Fruit fly (Drosophila melanogaster): ENCODE data around the gene elfless.

elfless gene

DNA sequence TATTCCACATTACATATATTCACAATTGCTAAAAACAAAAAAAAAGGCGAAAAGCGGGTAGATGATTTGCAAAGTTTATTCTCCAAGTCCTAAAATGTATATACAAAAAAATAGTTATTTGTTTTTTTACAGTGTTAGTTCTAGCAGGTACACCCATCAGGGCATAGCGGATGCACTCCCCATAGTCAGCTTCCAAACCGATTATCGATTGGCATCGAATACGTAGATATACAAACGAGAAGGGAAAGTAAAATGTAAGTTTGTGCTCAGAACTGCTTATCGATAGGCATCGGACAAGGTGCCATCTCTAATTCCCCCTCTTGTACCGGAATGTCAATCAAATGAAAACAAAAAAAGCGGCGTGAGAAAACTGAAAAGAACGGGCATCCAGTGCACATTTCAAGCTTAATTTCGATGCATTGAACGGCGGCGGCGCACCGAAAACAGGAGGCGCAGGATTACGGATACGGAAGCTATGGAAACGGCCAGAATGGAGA, 48.2 kb downstream of the elfless start, which contains the start of gene CG5674:
Gene CG5674 (plus strand): TSS at position 309 of the 497 bp plus-strand sequence.
- no peak for TF ChIP-seq CG9705 (GFP tag; optimal IDR thresholded peaks at IDR 0.05)
- TF ChIP-seq GATAd (GFP tag; optimal IDR thresholded peaks at IDR 0.05): no peak
- peak; percentile 85 for TF ChIP-seq jim (GFP tag; optimal IDR thresholded peaks at IDR 0.05)
- peak; percentile 26 for TF ChIP-seq fru (GFP tag; optimal IDR thresholded peaks at IDR 0.05)
- peak; percentile 26 for TF ChIP-seq Hr83 (GFP tag; optimal IDR thresholded peaks at IDR 0.05; ENCODE audit: poor library complexity, severe bottlenecking)
- no peak for TF ChIP-seq pan (optimal IDR thresholded peaks at IDR 0.05)
- no peak for TF ChIP-seq ey (GFP tag; optimal IDR thresholded peaks at IDR 0.05)
- TF ChIP-seq Hr78 (GFP tag; optimal IDR thresholded peaks at IDR 0.05): no peak
- no peak for TF ChIP-seq Hnf4 (GFP tag; optimal IDR thresholded peaks at IDR 0.05)
- TF ChIP-seq tai (GFP tag; optimal IDR thresholded peaks at IDR 0.05): no peak
- no peak for TF ChIP-seq Rel (GFP tag; optimal IDR thresholded peaks at IDR 0.05)
- TF ChIP-seq Rel (tag; optimal IDR thresholded peaks at IDR 0.05): no peak
- TF ChIP-seq Jra (GFP tag; optimal IDR thresholded peaks at IDR 0.05): no peak
- peak; percentile 23 for TF ChIP-seq sv (GFP tag; optimal IDR thresholded peaks at IDR 0.05)
- peak; percentile 32 for TF ChIP-seq rgr (GFP tag; optimal IDR thresholded peaks at IDR 0.05)
- TF ChIP-seq br (GFP tag; optimal IDR thresholded peaks at IDR 0.05): no peak
- peak; percentile 2 for TF ChIP-seq Myc (optimal IDR thresholded peaks at IDR 0.05)

DNA sequence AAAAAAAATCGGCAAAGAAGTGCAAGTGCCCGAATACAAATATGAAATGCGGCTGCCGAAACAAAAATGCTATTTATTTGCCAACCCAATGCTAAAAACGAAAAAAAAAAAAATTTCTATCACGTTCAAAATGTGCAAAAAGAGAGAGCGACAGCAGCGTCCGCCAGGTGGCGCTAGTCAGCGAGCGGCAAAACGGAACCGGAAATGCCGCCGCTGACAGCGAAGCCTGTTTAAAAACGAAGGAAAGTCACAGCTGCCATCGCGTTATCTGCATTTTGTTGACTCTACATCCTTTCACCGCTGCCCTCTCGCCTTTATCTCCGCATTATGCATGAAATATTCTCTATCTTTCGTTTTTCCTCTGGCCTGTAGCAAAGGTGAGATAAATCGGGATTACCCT, 51.1 kb downstream of the elfless start:
- TF ChIP-seq Jra (GFP tag; optimal IDR thresholded peaks at IDR 0.05): no peak
- TF ChIP-seq tai (GFP tag; optimal IDR thresholded peaks at IDR 0.05): no peak
